Worm (Caenorhabditis elegans) whole organism, L4 larva: Measurements from ENCODE around the gene clec-213.

Experiments used
- F10B5.3 ChIP-seq: sonication (generic microtip); optimal IDR thresholded peaks from 2 replicates; lab custom pipeline; 2016; ENCODE audit warnings: mild to moderate bottlenecking, missing genetic modification characterization, missing compliant biosample characterization
- F44E2.7 ChIP-seq: fragments of 200-800 bp; sonication (Bioruptor generic); IDR thresholded peaks from 2 replicates; pipeline ENCODE4 v2.1.2; 2022; ENCODE audit warnings: missing genetic modification characterization, missing compliant biosample characterization
- F49E8.2 ChIP-seq: sonication (generic microtip); optimal IDR thresholded peaks from 2 replicates; lab custom pipeline; 2016; ENCODE audit warnings: missing compliant biosample characterization, mild to moderate bottlenecking, missing genetic modification characterization, borderline replicate concordance
- R02D3.7 ChIP-seq: fragments of 150-350 bp; sonication (generic microtip); optimal IDR thresholded peaks from 3 replicates; lab custom pipeline; 2014; ENCODE audit warnings: missing biosample characterization, missing genetic modification characterization
- Y75B8A.6 ChIP-seq: fragments of 200-800 bp; sonication (Bioruptor generic); IDR thresholded peaks from 2 replicates; pipeline ENCODE4 v1.3.6; 2022; ENCODE audit warnings: missing genetic modification reagents, missing genetic modification characterization, missing compliant biosample characterization
- aha-1 ChIP-seq: fragments of 150-350 bp; peaks from one replicate; lab custom pipeline; 2014; ENCODE audit warnings: missing biosample characterization, missing genetic modification characterization
- ama-1 ChIP-seq: fragments of 150-350 bp; optimal IDR thresholded peaks from 2 replicates; lab custom pipeline; 2014; ENCODE audit warnings: inconsistent platforms, mixed read lengths
- attf-4 ChIP-seq: sonication (generic microtip); optimal IDR thresholded peaks from 3 replicates; lab custom pipeline; 2017; ENCODE audit warnings: missing biosample characterization, missing genetic modification characterization
- ceh-20 ChIP-seq: fragments of 200-800 bp; sonication (Bioruptor generic); IDR thresholded peaks from 2 replicates; pipeline ENCODE4 v1.3.6; 2022; ENCODE audit warnings: missing genetic modification reagents, missing genetic modification characterization, missing compliant biosample characterization
- ceh-28 ChIP-seq: fragments of 150-350 bp; optimal IDR thresholded peaks from 2 replicates; lab custom pipeline; 2014; ENCODE audit warnings: missing biosample characterization, missing genetic modification reagents, missing genetic modification characterization
- ceh-32 ChIP-seq: sonication (generic microtip); optimal IDR thresholded peaks from 2 replicates; lab custom pipeline; 2016; ENCODE audit warnings: mild to moderate bottlenecking, missing genetic modification characterization, missing compliant biosample characterization; ENCODE audit not compliant: poor library complexity
- ceh-82 ChIP-seq: sonication (generic microtip); optimal IDR thresholded peaks from 2 replicates; lab custom pipeline; 2017; ENCODE audit warnings: missing biosample characterization, missing genetic modification characterization
- daf-12 ChIP-seq: fragments of 150-350 bp; optimal IDR thresholded peaks from 2 replicates; lab custom pipeline; 2014; ENCODE audit warnings: missing biosample characterization, missing genetic modification reagents, missing genetic modification characterization
- dmd-6 ChIP-seq: fragments of 200-800 bp; sonication (Bioruptor generic); IDR thresholded peaks from 2 replicates; pipeline ENCODE4 v1.3.6; 2022; ENCODE audit warnings: missing genetic modification reagents, missing genetic modification characterization, missing compliant biosample characterization
- dmd-8 ChIP-seq: fragments of 200-800 bp; sonication (Bioruptor generic); IDR thresholded peaks from 2 replicates; pipeline ENCODE4 v1.3.6; 2022; ENCODE audit warnings: missing genetic modification characterization, missing compliant biosample characterization
- dpl-1 ChIP-seq: fragments of 150-350 bp; optimal IDR thresholded peaks from 2 replicates; lab custom pipeline; 2014; ENCODE audit warnings: missing biosample characterization, missing genetic modification reagents, missing genetic modification characterization
- egl-27 ChIP-seq: sonication (generic microtip); optimal IDR thresholded peaks from 3 replicates; lab custom pipeline; 2017; ENCODE audit warnings: missing biosample characterization, missing genetic modification reagents, missing genetic modification characterization
- gei-8 ChIP-seq: fragments of 200-800 bp; sonication (Bioruptor generic); optimal IDR thresholded peaks from 2 replicates; lab custom pipeline; 2018; ENCODE audit warnings: mild to moderate bottlenecking, missing genetic modification characterization, missing compliant biosample characterization
- hif-1 ChIP-seq, 2 experiments: sonication (generic microtip); optimal IDR thresholded peaks; 2 replicates each; lab custom pipeline; 2016 to 2017; ENCODE audit warnings: missing compliant biosample characterization in 2 of 2, missing genetic modification characterization in 2 of 2, missing genetic modification reagents in 2 of 2, missing genotype in 2 of 2, mild to moderate bottlenecking in 1 of 2
- hlh-11 ChIP-seq: fragments of 200-800 bp; sonication (Bioruptor generic); optimal IDR thresholded peaks from 2 replicates; lab custom pipeline; 2018; ENCODE audit warnings: mild to moderate bottlenecking, missing genetic modification characterization, missing compliant biosample characterization
- lin-15B ChIP-seq: fragments of 150-350 bp; sonication (generic microtip); optimal IDR thresholded peaks from 3 replicates; lab custom pipeline; 2014; ENCODE audit warnings: missing biosample characterization, missing genetic modification characterization
- lir-3 ChIP-seq: sonication (generic microtip); optimal IDR thresholded peaks from 2 replicates; lab custom pipeline; 2016; ENCODE audit warnings: mild to moderate bottlenecking, missing genetic modification characterization, missing compliant biosample characterization
- lsy-2 ChIP-seq, 2 experiments: fragments of 150-350 bp in 1 of 2; sonication (generic microtip) in 1 of 2; optimal IDR thresholded peaks; 2 replicates each; lab custom pipeline; 2014 to 2017; ENCODE audit warnings: missing biosample characterization in 2 of 2, missing genetic modification characterization in 2 of 2
- madf-5 ChIP-seq, 2 experiments: fragments of 200-800 bp; sonication (Bioruptor generic); IDR thresholded peaks; 2 replicates each; pipeline ENCODE4 v1.3.6; 2022; ENCODE audit warnings: missing compliant biosample characterization in 2 of 2, missing genetic modification characterization in 2 of 2
- madf-9 ChIP-seq: fragments of 200-800 bp; sonication (Bioruptor generic); conservative IDR thresholded peaks from 2 replicates; pipeline ENCODE4 v1.3.6; 2022; ENCODE audit warnings: missing genetic modification reagents, missing genetic modification characterization, missing compliant biosample characterization
- mxl-2 ChIP-seq: fragments of 200-800 bp; sonication (Bioruptor generic); conservative IDR thresholded peaks from 2 replicates; pipeline ENCODE4 v1.3.6; 2022; ENCODE audit warnings: missing genetic modification reagents, missing genetic modification characterization, missing compliant biosample characterization
- nhr-11 ChIP-seq: fragments of 150-350 bp; optimal IDR thresholded peaks from 2 replicates; lab custom pipeline; 2014; ENCODE audit warnings: missing biosample characterization, missing genetic modification characterization
- nhr-25 ChIP-seq: sonication (generic microtip); optimal IDR thresholded peaks from 2 replicates; lab custom pipeline; 2017; ENCODE audit warnings: missing genetic modification characterization, mild to moderate bottlenecking, missing compliant biosample characterization, antibody characterized with exemption, moderate library complexity, borderline replicate concordance; ENCODE audit not compliant: insufficient read depth
- nhr-41 ChIP-seq: fragments of 200-800 bp; sonication (Bioruptor generic); IDR thresholded peaks from 2 replicates; pipeline ENCODE4 v1.3.6; 2022; ENCODE audit warnings: missing genetic modification reagents, missing genetic modification characterization, missing compliant biosample characterization
- nhr-6 ChIP-seq: fragments of 150-350 bp; optimal IDR thresholded peaks from 2 replicates; lab custom pipeline; 2014; ENCODE audit warnings: missing biosample characterization, missing genetic modification characterization
- php-3 ChIP-seq: fragments of 200-800 bp; sonication (Bioruptor generic); IDR thresholded peaks from 2 replicates; pipeline ENCODE4 v1.3.6; 2022; ENCODE audit warnings: missing genetic modification reagents, missing genetic modification characterization, missing compliant biosample characterization
- rbr-2 ChIP-seq: sonication (generic microtip); optimal IDR thresholded peaks from 2 replicates; lab custom pipeline; 2016; ENCODE audit warnings: missing genotype, missing genetic modification characterization, missing compliant biosample characterization
- set-16 ChIP-seq: fragments of 200-800 bp; sonication (Bioruptor generic); IDR thresholded peaks from 2 replicates; pipeline ENCODE4 v1.3.6; 2022; ENCODE audit warnings: missing genetic modification reagents, missing genetic modification characterization, missing compliant biosample characterization
- skn-1 ChIP-seq: fragments of 150-350 bp; optimal IDR thresholded peaks from 2 replicates; lab custom pipeline; 2014; ENCODE audit warnings: missing biosample characterization, missing genetic modification characterization
- snpc-4 ChIP-seq: fragments of 150-350 bp; optimal IDR thresholded peaks from 2 replicates; lab custom pipeline; 2014; ENCODE audit warnings: missing biosample characterization, missing genetic modification characterization
- spr-1 ChIP-seq: sonication (generic microtip); optimal IDR thresholded peaks from 2 replicates; lab custom pipeline; 2016; ENCODE audit warnings: mild to moderate bottlenecking, missing genetic modification characterization, missing compliant biosample characterization
- tag-97 ChIP-seq: fragments of 200-800 bp; sonication (Bioruptor generic); IDR thresholded peaks from 2 replicates; pipeline ENCODE4 v1.3.6; 2022; ENCODE audit warnings: missing genetic modification characterization, missing compliant biosample characterization
- tra-1 ChIP-seq: fragments of 200-800 bp; sonication (Bioruptor generic); IDR thresholded peaks from 2 replicates; pipeline ENCODE4 v1.3.6; 2022; ENCODE audit warnings: missing genetic modification reagents, missing genetic modification characterization, missing compliant biosample characterization
- unc-39 ChIP-seq: sonication (generic microtip); optimal IDR thresholded peaks from 2 replicates; lab custom pipeline; 2017; ENCODE audit warnings: missing biosample characterization, missing genetic modification characterization
- unc-62 ChIP-seq, 3 experiments: fragments of 150-350 bp in 1 of 3; sonication (generic microtip); optimal IDR thresholded peaks in 2 of 3; peaks in 1 of 3; 1 replicate in 1 of 3; 2 replicates in 2 of 3; lab custom pipeline; 2014 to 2017; ENCODE audit warnings: missing biosample characterization in 3 of 3, missing genetic modification characterization in 3 of 3, missing genetic modification reagents in 3 of 3, missing genotype in 1 of 3
- vab-7 ChIP-seq: fragments of 200-800 bp; sonication (Bioruptor generic); IDR thresholded peaks from 2 replicates; pipeline ENCODE4 v1.3.6; 2022; ENCODE audit warnings: missing genetic modification reagents, missing genetic modification characterization, missing compliant biosample characterization
- ztf-11 ChIP-seq: fragments of 150-350 bp; optimal IDR thresholded peaks from 2 replicates; lab custom pipeline; 2014; ENCODE audit warnings: missing biosample characterization, missing genetic modification characterization

Gene clec-213

DNA sequence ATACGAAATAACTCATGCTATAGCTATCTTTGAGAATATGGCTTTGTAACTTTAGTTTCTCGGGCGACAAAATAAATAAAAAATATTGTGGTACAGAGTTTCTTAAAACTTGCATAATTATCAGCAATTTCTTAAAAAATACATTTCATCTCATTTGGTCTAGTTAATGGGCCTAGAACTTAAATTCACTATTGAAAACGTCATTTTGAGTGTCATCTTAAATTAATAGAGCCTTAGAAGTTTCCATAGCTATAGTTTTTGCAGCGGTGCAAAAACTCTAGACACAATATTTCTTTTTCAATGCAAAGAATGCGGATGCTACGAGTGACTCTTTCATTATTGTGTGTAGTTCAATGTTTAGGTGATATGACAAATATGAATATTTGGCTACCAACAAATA, 7.1 kb downstream of the clec-213 start, which contains the start of gene clec-215:
clec-215 (plus strand) TSS at position 301 of the 400 bp plus-strand sequence.
- no peak for TF ChIP-seq egl-27 (tag; lab: Kevin White, UChicago)
- TF ChIP-seq Y75B8A.6, result no peak
- TF ChIP-seq nhr-11 (tag; lab: Kevin White, UChicago), result no peak
- no peak for TF ChIP-seq F44E2.7 (GFP tag; lab: Robert Waterston, UW)
- TF ChIP-seq mxl-2 (GFP tag; lab: Robert Waterston, UW), result no peak
- no peak for TF ChIP-seq ceh-28 (tag; lab: Kevin White, UChicago)
- TF ChIP-seq ceh-20 (GFP tag; lab: Robert Waterston, UW), result no peak
- no peak for TF ChIP-seq madf-9 (GFP tag; lab: Robert Waterston, UW)
- no peak for TF ChIP-seq nhr-25 (tag; lab: Kevin White, UChicago)
- TF ChIP-seq vab-7 (GFP tag; lab: Robert Waterston, UW), result no peak
- no peak for TF ChIP-seq nhr-6
- TF ChIP-seq rbr-2 (tag; lab: Kevin White, UChicago), result no peak
- no peak for TF ChIP-seq attf-4 (tag; lab: Kevin White, UChicago)
- no peak for TF ChIP-seq R02D3.7 (tag; lab: Kevin White, UChicago)

DNA sequence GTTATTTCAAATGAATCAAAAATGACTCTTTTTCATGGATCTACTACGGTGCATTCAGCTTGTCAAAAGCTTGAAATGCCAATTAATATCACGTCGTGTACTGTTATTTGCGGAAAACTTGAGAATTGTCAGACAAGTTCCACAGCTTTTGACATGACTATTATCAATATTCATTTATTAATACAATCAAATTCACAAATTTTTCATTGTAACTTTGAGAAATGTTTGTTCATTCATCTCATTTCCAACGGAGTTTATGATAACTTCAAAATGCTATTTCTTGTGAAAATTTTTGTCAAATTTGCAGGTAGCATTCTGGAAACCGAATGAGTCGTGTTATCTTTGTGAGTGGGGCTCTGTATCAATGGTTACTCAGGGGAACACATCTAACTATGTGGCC, 13.2 kb downstream of the clec-213 start, which contains the start of gene C50E3.15:
C50E3.15 (plus strand) TSS at position 301 of the 400 bp plus-strand sequence.
- no peak for TF ChIP-seq ceh-28 (tag; lab: Kevin White, UChicago)
- TF ChIP-seq nhr-11 (tag; lab: Kevin White, UChicago), result no peak
- TF ChIP-seq hlh-11 (tag; lab: Kevin White, UChicago), result no peak
- TF ChIP-seq unc-62 (GFP tag; optimal IDR thresholded peaks at IDR 0.05 in 1 of 2; lab: Kevin White, UChicago), result peak in 1 of 2 experiments; percentile 78
- no peak for TF ChIP-seq unc-62 (tag; optimal IDR thresholded peaks at IDR 0.05; lab: Kevin White, UChicago)
- no peak for TF ChIP-seq gei-8 (GFP tag; lab: Kevin White, UChicago)
- no peak for TF ChIP-seq ama-1 (lab: Kevin White, UChicago)
- TF ChIP-seq, all 104 proteins: peak for 1

- TF ChIP-seq lsy-2 (tag; optimal IDR thresholded peaks at IDR 0.05; lab: Kevin White, UChicago), result no peak
- TF ChIP-seq dmd-6 (GFP tag; lab: Robert Waterston, UW), result no peak
- no peak for TF ChIP-seq skn-1 (tag; lab: Kevin White, UChicago)
- TF ChIP-seq unc-39 (tag; lab: Kevin White, UChicago), result no peak
- no peak for TF ChIP-seq hif-1 (tag; optimal IDR thresholded peaks at IDR 0.05; lab: Kevin White, UChicago)
- no peak for TF ChIP-seq ceh-82
- TF ChIP-seq ceh-28 (tag; lab: Kevin White, UChicago), result no peak
- no peak for TF ChIP-seq F49E8.2
- no peak for TF ChIP-seq php-3 (GFP tag; lab: Robert Waterston, UW)
- no peak for TF ChIP-seq daf-12 (tag; lab: Kevin White, UChicago)
- TF ChIP-seq egl-27 (tag; lab: Kevin White, UChicago), result no peak
- no peak for TF ChIP-seq aha-1 (tag; lab: Kevin White, UChicago)
- no peak for TF ChIP-seq tra-1 (GFP tag; lab: Robert Waterston, UW)
- TF ChIP-seq lir-3 (tag; lab: Kevin White, UChicago), result no peak
- TF ChIP-seq mxl-2 (GFP tag; lab: Robert Waterston, UW), result no peak
- no peak for TF ChIP-seq lin-15B
- no peak for TF ChIP-seq spr-1 (tag; lab: Kevin White, UChicago)
Observed at ce11 chrV:7622011-7622465, 17.1 kb downstream of the clec-213 start, which contains the start of gene C50E3.12. Gene C50E3.12, minus strand, starts transcription at chrV:7622061.

- no peak for TF ChIP-seq tag-97
- TF ChIP-seq ceh-28 (tag; lab: Kevin White, UChicago), result no peak
- TF ChIP-seq ceh-82, result no peak
- TF ChIP-seq ceh-32 (tag; lab: Kevin White, UChicago), result no peak
- no peak for TF ChIP-seq dpl-1
- TF ChIP-seq daf-12 (tag; lab: Kevin White, UChicago), result no peak
- no peak for TF ChIP-seq nhr-41 (GFP tag; lab: Robert Waterston, UW)
- no peak for TF ChIP-seq dmd-8 (GFP tag; lab: Robert Waterston, UW)
- no peak for TF ChIP-seq set-16
- TF ChIP-seq madf-5 (GFP tag; IDR thresholded peaks at IDR 0.05; lab: Robert Waterston, UW), result no peak
- TF ChIP-seq ceh-20 (GFP tag; lab: Robert Waterston, UW), result no peak
- TF ChIP-seq snpc-4 (tag; lab: Kevin White, UChicago), result no peak
- TF ChIP-seq gei-8 (GFP tag; lab: Kevin White, UChicago), result no peak
- TF ChIP-seq F10B5.3 (tag; lab: Kevin White, UChicago), result no peak
- TF ChIP-seq F49E8.2, result no peak
- no peak for TF ChIP-seq nhr-25 (tag; lab: Kevin White, UChicago)
- no peak for TF ChIP-seq ztf-11 (tag; lab: Kevin White, UChicago)
Observed at ce11 chrV:7624152-7624551, 19.2 kb downstream of the clec-213 start, which contains the start of gene C50E3.13. Gene C50E3.13, minus strand, starts transcription at chrV:7624252.
